Worm (Caenorhabditis elegans) whole organism, L2 larva: ENCODE results near the gene nlp-43.

Experiments
- alr-1 ChIP-seq: fragments of 150-350 bp; optimal IDR thresholded peaks from 2 replicates; lab custom pipeline; 2014; ENCODE audit warnings: missing biosample characterization, missing genetic modification characterization
- aly-2 ChIP-seq: fragments of 150-350 bp; optimal IDR thresholded peaks from 2 replicates; lab custom pipeline; 2014; ENCODE audit warnings: missing biosample characterization, missing genetic modification characterization
- dmd-4 ChIP-seq: sonication (generic microtip); optimal IDR thresholded peaks from 2 replicates; lab custom pipeline; 2017; ENCODE audit warnings: missing biosample characterization, missing genetic modification characterization
- elt-1 ChIP-seq: fragments of 150-350 bp; optimal IDR thresholded peaks from 2 replicates; lab custom pipeline; 2014; ENCODE audit warnings: missing biosample characterization, missing genetic modification characterization
- elt-3 ChIP-seq: sonication (generic microtip); optimal IDR thresholded peaks from 2 replicates; lab custom pipeline; 2017; ENCODE audit warnings: missing biosample characterization, missing genetic modification characterization
- fos-1 ChIP-seq: fragments of 150-350 bp; optimal IDR thresholded peaks from 2 replicates; lab custom pipeline; 2014; ENCODE audit warnings: missing biosample characterization, missing genetic modification characterization
- lin-11 ChIP-seq: fragments of 150-350 bp; sonication (generic microtip); optimal IDR thresholded peaks from 2 replicates; lab custom pipeline; 2014; ENCODE audit warnings: missing biosample characterization, missing genetic modification characterization, inconsistent platforms, mixed read lengths
- lin-13 ChIP-seq: fragments of 150-350 bp; optimal IDR thresholded peaks from 2 replicates; lab custom pipeline; 2014; ENCODE audit warnings: missing biosample characterization, missing genetic modification reagents, missing genetic modification characterization
- lin-39 ChIP-seq: fragments of 150-350 bp; optimal IDR thresholded peaks from 2 replicates; lab custom pipeline; 2014; ENCODE audit warnings: missing biosample characterization, missing genetic modification reagents, missing genetic modification characterization
- mab-5 ChIP-seq: fragments of 150-350 bp; optimal IDR thresholded peaks from 2 replicates; lab custom pipeline; 2014; ENCODE audit warnings: missing biosample characterization, missing genetic modification characterization
- mbf-1 ChIP-seq: sonication (generic microtip); optimal IDR thresholded peaks from 2 replicates; lab custom pipeline; 2017; ENCODE audit warnings: missing biosample characterization, missing genetic modification characterization
- nhr-10 ChIP-seq: sonication (generic microtip); optimal IDR thresholded peaks from 2 replicates; lab custom pipeline; 2017; ENCODE audit warnings: missing biosample characterization, missing genetic modification characterization
- nhr-129 ChIP-seq: fragments of 150-350 bp; optimal IDR thresholded peaks from 2 replicates; lab custom pipeline; 2014; ENCODE audit warnings: missing biosample characterization, missing genetic modification characterization
- nhr-21 ChIP-seq: fragments of 150-350 bp; optimal IDR thresholded peaks from 2 replicates; lab custom pipeline; 2014; ENCODE audit warnings: missing biosample characterization, missing genetic modification characterization
- skn-1 ChIP-seq: sonication (generic microtip); optimal IDR thresholded peaks from 2 replicates; lab custom pipeline; 2017; ENCODE audit warnings: missing biosample characterization, missing genetic modification characterization
- unc-55 ChIP-seq: fragments of 150-350 bp; sonication (generic microtip); optimal IDR thresholded peaks from 3 replicates; lab custom pipeline; 2014; ENCODE audit warnings: missing biosample characterization, missing genetic modification reagents, missing genetic modification characterization
- zag-1 ChIP-seq: fragments of 150-350 bp; optimal IDR thresholded peaks from 2 replicates; lab custom pipeline; 2014; ENCODE audit warnings: missing biosample characterization, missing genetic modification characterization
- ztf-1 ChIP-seq: fragments of 200-800 bp; sonication (Bioruptor generic); conservative IDR thresholded peaks from 2 replicates; pipeline ENCODE4 v1.3.6; 2022; ENCODE audit warnings: missing genetic modification characterization, missing compliant biosample characterization
- ztf-11 ChIP-seq: sonication (generic microtip); optimal IDR thresholded peaks from 2 replicates; lab custom pipeline; 2017; ENCODE audit warnings: missing biosample characterization, missing genetic modification characterization
- ztf-4 ChIP-seq: fragments of 150-350 bp; optimal IDR thresholded peaks from 2 replicates; lab custom pipeline; 2014; ENCODE audit warnings: missing biosample characterization, missing genetic modification characterization

nlp-43 gene

ce11 chrIII:5092345-5092744 lies 50.1 kb downstream of the nlp-43 start:
- no peak for TF ChIP-seq nhr-21 (tag; lab: Kevin White, UChicago)
- TF ChIP-seq mab-5 = no peak
- TF ChIP-seq lin-39 = no peak
- no peak for TF ChIP-seq fos-1 (tag; lab: Kevin White, UChicago)
- TF ChIP-seq alr-1 = no peak
- TF ChIP-seq nhr-129 (tag; lab: Kevin White, UChicago) = no peak
- TF ChIP-seq nhr-10 (tag; lab: Kevin White, UChicago) = no peak
- no peak for TF ChIP-seq ztf-4 (tag; lab: Kevin White, UChicago)
- TF ChIP-seq lin-11 (tag; lab: Kevin White, UChicago) = no peak
- no peak for TF ChIP-seq unc-55 (GFP tag; lab: Kevin White, UChicago)
- no peak for TF ChIP-seq dmd-4 (tag; lab: Kevin White, UChicago)
- TF ChIP-seq elt-1 = no peak
- TF ChIP-seq ztf-11 = no peak
- no peak for TF ChIP-seq aly-2 (tag; lab: Kevin White, UChicago)
- TF ChIP-seq ztf-1 (GFP tag; lab: Robert Waterston, UW) = no peak
- TF ChIP-seq zag-1 (tag; lab: Kevin White, UChicago) = no peak
- TF ChIP-seq skn-1 (tag; lab: Kevin White, UChicago) = no peak
- TF ChIP-seq mbf-1 (tag; lab: Kevin White, UChicago) = no peak
- no peak for TF ChIP-seq elt-3 (tag; lab: Kevin White, UChicago)
- TF ChIP-seq lin-13 (GFP tag; lab: Kevin White, UChicago) = no peak
- TF ChIP-seq, all 48 proteins: peak for 0
